Fruit fly (Drosophila melanogaster): ENCODE measurements around the gene yellow-c.
A peak's percentile ranks its signal among the peaks of the same experiment; 100 is the strongest.

The yellow-c gene

DNA sequence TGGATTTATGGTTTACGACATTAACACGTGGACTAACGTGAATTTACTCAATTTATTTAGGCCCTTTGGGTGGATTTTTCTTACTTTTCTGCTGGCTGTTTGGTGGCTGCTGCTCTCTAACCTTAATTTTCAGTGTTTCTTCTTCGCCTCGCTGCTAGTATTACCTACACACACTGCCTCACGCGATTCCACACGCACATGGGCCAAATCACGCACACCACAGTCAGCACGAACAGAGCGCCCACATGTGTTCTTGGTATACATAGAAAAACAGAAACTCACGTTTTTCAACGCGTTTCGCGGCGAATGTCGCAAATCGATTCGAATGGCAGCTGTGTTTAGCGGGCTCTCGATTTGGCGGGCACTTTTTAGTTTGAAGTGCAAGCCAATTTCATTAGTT is 32.6 kb downstream of the yellow-c start (continued):
- TF ChIP-seq Sox102F (GFP tag; optimal IDR thresholded peaks at IDR 0.05) (no peak), ftz-f1 (GFP tag; optimal IDR thresholded peaks at IDR 0.05) (peak; percentile 71), CG3163 (GFP tag; optimal IDR thresholded peaks at IDR 0.05) (peak; percentile 9), sima (GFP tag; optimal IDR thresholded peaks at IDR 0.05) (no peak), MTF-1 (GFP tag; optimal IDR thresholded peaks at IDR 0.05; ENCODE audit: borderline replicate concordance) (peak; percentile 39), grn (GFP tag; optimal IDR thresholded peaks at IDR 0.05) (no peak), CG34224 (GFP tag; IDR thresholded peaks at IDR 0.05; ENCODE audit: partially characterized antibody) (peak; percentile 78), CG13123 (GFP tag; optimal IDR thresholded peaks at IDR 0.05) (no peak), eve (GFP tag; optimal IDR thresholded peaks at IDR 0.05) (no peak), gro (GFP tag; optimal IDR thresholded peaks at IDR 0.05) (no peak), crp (GFP tag; optimal IDR thresholded peaks at IDR 0.05) (peak; percentile 9 to 84), CG11560 (tag; IDR thresholded peaks at IDR 0.05) (no peak), Spps (tag; optimal IDR thresholded peaks at IDR 0.05) (no peak), Ets97D (GFP tag; optimal IDR thresholded peaks at IDR 0.05) (peak; percentile 94), CG12744 (GFP tag; optimal IDR thresholded peaks at IDR 0.05) (no peak), sc (optimal IDR thresholded peaks at IDR 0.05) (no peak), sc (GFP tag; optimal IDR thresholded peaks at IDR 0.05) (no peak), ase (GFP tag; IDR thresholded peaks at IDR 0.05) (no peak), CG8359 (GFP tag; optimal IDR thresholded peaks at IDR 0.05; ENCODE audit: borderline replicate concordance) (no peak), CG16815 (GFP tag; optimal IDR thresholded peaks at IDR 0.05) (no peak), fd96Cb (tag; optimal IDR thresholded peaks at IDR 0.05) (no peak), yki (optimal IDR thresholded peaks at IDR 0.05) (peak; percentile 79), CG12299 (tag; optimal IDR thresholded peaks at IDR 0.05) (no peak), B-H2 (GFP tag; optimal IDR thresholded peaks at IDR 0.05) (peak; percentile 84), fd102C (GFP tag; optimal IDR thresholded peaks at IDR 0.05) (no peak), CG10366 (GFP tag; IDR thresholded peaks at IDR 0.05) (no peak), shn (GFP tag; optimal IDR thresholded peaks at IDR 0.05) (no peak), dmrt99B (tag; optimal IDR thresholded peaks at IDR 0.05) (peak; percentile 8), CG3407 (GFP tag; optimal IDR thresholded peaks at IDR 0.05) (no peak), CG17568 (GFP tag; optimal IDR thresholded peaks at IDR 0.05) (no peak), CG10274 (GFP tag; optimal IDR thresholded peaks at IDR 0.05) (no peak), CG8388 (GFP tag; optimal IDR thresholded peaks at IDR 0.05) (peak; percentile 96), CG17385 (GFP tag; optimal IDR thresholded peaks at IDR 0.05) (peak; percentile 84), Blimp-1 (GFP tag; optimal IDR thresholded peaks at IDR 0.05) (no peak), pan (optimal IDR thresholded peaks at IDR 0.05) (no peak), pan (GFP tag; optimal IDR thresholded peaks at IDR 0.05 in 1 of 2, IDR thresholded peaks at IDR 0.05 in 1 of 2) (no peak), crc (GFP tag; optimal IDR thresholded peaks at IDR 0.05) (no peak), PHDP (tag; optimal IDR thresholded peaks at IDR 0.05) (no peak), ci (GFP tag; IDR thresholded peaks at IDR 0.05) (peak; percentile 72), CG2875 (GFP tag; optimal IDR thresholded peaks at IDR 0.05) (no peak), CG9797 (GFP tag; optimal IDR thresholded peaks at IDR 0.05) (peak; percentile 63), danr (GFP tag; IDR thresholded peaks at IDR 0.05) (no peak), CG12104 (GFP tag; optimal IDR thresholded peaks at IDR 0.05) (no peak), mld (GFP tag; IDR thresholded peaks at IDR 0.05; ENCODE audit: partially characterized antibody) (peak; percentile 76), run (tag; optimal IDR thresholded peaks at IDR 0.05) (no peak), CG3995 (GFP tag; optimal IDR thresholded peaks at IDR 0.05) (peak; percentile 44), nerfin-1 (tag; optimal IDR thresholded peaks at IDR 0.05) (peak; percentile 28), CG14441 (GFP tag; IDR thresholded peaks at IDR 0.05) (no peak), hkb (optimal IDR thresholded peaks at IDR 0.05) (no peak), hkb (GFP tag; IDR thresholded peaks at IDR 0.05) (no peak), ro (GFP tag; IDR thresholded peaks at IDR 0.05) (no peak), Eip74EF (GFP tag; optimal IDR thresholded peaks at IDR 0.05) (peak in 1 of 2 experiments; percentile 1)

Data from whole organism, embryonic.